Fruit fly (Drosophila melanogaster) whole organism, embryonic: ENCODE measurements around the gene NK7.1.

Experiments used
- CG10147 ChIP-seq: fragments of 200-800 bp; sonication (Bioruptor generic); optimal IDR thresholded peaks from 2 replicates; lab custom pipeline; 2019; ENCODE audit warnings: missing biosample characterization, mild to moderate bottlenecking, missing genetic modification characterization, moderate library complexity
- CG11695 ChIP-seq: fragments of 200-800 bp; sonication (Bioruptor generic); IDR thresholded peaks from 3 replicates; pipeline ENCODE4 v1.3.6; 2022; ENCODE audit warnings: missing biosample characterization, missing genetic modification characterization
- CG15073 ChIP-seq: fragments of 200-800 bp; sonication (Bioruptor generic); optimal IDR thresholded peaks from 2 replicates; lab custom pipeline; 2016; ENCODE audit warnings: missing biosample characterization, missing genetic modification characterization
- CG1529 ChIP-seq: fragments of 200-800 bp; sonication (Bioruptor generic); optimal IDR thresholded peaks from 3 replicates; lab custom pipeline; 2018; ENCODE audit warnings: missing biosample characterization, missing genetic modification characterization
- CG17361 ChIP-seq: fragments of 200-800 bp; sonication (Bioruptor generic); IDR thresholded peaks from 3 replicates; pipeline ENCODE4 v1.3.6; 2022; ENCODE audit warnings: missing biosample characterization, missing genetic modification characterization
- CG17829 ChIP-seq: fragments of 200-800 bp; optimal IDR thresholded peaks from 2 replicates; lab custom pipeline; 2019; ENCODE audit warnings: missing biosample characterization, mild to moderate bottlenecking, missing genetic modification characterization, moderate library complexity
- CG31441 ChIP-seq: fragments of 200-800 bp; sonication (Bioruptor generic); IDR thresholded peaks from 2 replicates; pipeline ENCODE4 v1.3.6; 2022; ENCODE audit warnings: missing biosample characterization, missing genetic modification characterization
- CG32532 ChIP-seq: fragments of 200-800 bp; sonication (Bioruptor generic); IDR thresholded peaks from 2 replicates; pipeline ENCODE4 v1.3.6; 2022; ENCODE audit warnings: missing biosample characterization, missing genetic modification characterization
- CG4730 ChIP-seq: fragments of 200-800 bp; sonication (Bioruptor generic); IDR thresholded peaks from 2 replicates; pipeline ENCODE4 v1.3.6; 2022; ENCODE audit warnings: missing biosample characterization, missing genetic modification characterization
- CG6791 ChIP-seq: fragments of 200-800 bp; sonication (Bioruptor generic); IDR thresholded peaks from 3 replicates; pipeline ENCODE4 v1.3.6; 2022; ENCODE audit warnings: missing biosample characterization, missing genetic modification characterization; ENCODE audit not compliant: partially characterized antibody
- CG7372 ChIP-seq: fragments of 200-800 bp; sonication (Bioruptor generic); IDR thresholded peaks from 2 replicates; pipeline ENCODE4 v1.3.6; 2022; ENCODE audit warnings: missing biosample characterization, missing genetic modification characterization
- CG8290 ChIP-seq, 3 experiments: fragments of 200-800 bp; sonication (Bioruptor generic); optimal IDR thresholded peaks; 2 replicates each; lab custom pipeline; 2016 to 2019; ENCODE audit warnings: missing biosample characterization in 3 of 3, missing genetic modification characterization in 3 of 3, mild to moderate bottlenecking in 2 of 3, moderate library complexity in 1 of 3
- CG9797 ChIP-seq: fragments of 200-800 bp; sonication (Bioruptor generic); optimal IDR thresholded peaks from 3 replicates; lab custom pipeline; 2018; ENCODE audit warnings: missing biosample characterization, mild to moderate bottlenecking, missing genetic modification characterization
- Dbx ChIP-seq: fragments of 200-800 bp; sonication (Bioruptor generic); IDR thresholded peaks from 3 replicates; pipeline ENCODE4 v1.3.6; 2022; ENCODE audit warnings: missing biosample characterization, missing genetic modification characterization
- HLH3B ChIP-seq: fragments of 200-800 bp; sonication (Bioruptor generic); IDR thresholded peaks from 2 replicates; pipeline ENCODE4 v1.3.6; 2022; ENCODE audit warnings: missing biosample characterization, missing genetic modification characterization
- Hey ChIP-seq: fragments of 200-800 bp; sonication (Bioruptor generic); optimal IDR thresholded peaks from 3 replicates; lab custom pipeline; 2018; ENCODE audit warnings: missing biosample characterization, mild to moderate bottlenecking, missing genetic modification characterization
- Meics ChIP-seq: fragments of 200-800 bp; sonication (Bioruptor generic); optimal IDR thresholded peaks from 2 replicates; lab custom pipeline; 2017; ENCODE audit warnings: missing biosample characterization, mild to moderate bottlenecking, missing genetic modification characterization
- Pdp1 ChIP-seq, 2 experiments: fragments of 200-800 bp; sonication (Bioruptor generic); optimal IDR thresholded peaks; 3 replicates each; lab custom pipeline; 2016; ENCODE audit warnings: missing biosample characterization in 2 of 2, missing genetic modification characterization in 2 of 2, mild to moderate bottlenecking in 1 of 2, moderate library complexity in 1 of 2
- Sry-β ChIP-seq: fragments of 200-800 bp; sonication (Bioruptor generic); optimal IDR thresholded peaks from 2 replicates; lab custom pipeline; 2018; ENCODE audit warnings: missing biosample characterization, mild to moderate bottlenecking, missing genetic modification characterization, moderate library complexity
- Vsx1 ChIP-seq: fragments of 200-800 bp; sonication (Bioruptor generic); optimal IDR thresholded peaks from 2 replicates; lab custom pipeline; 2017; ENCODE audit warnings: missing biosample characterization, mild to moderate bottlenecking, missing genetic modification characterization, missing genetic modification reagents
- Xrp1 ChIP-seq: fragments of 200-800 bp; sonication (Bioruptor generic); IDR thresholded peaks from 2 replicates; pipeline ENCODE4 v1.3.6; 2022; ENCODE audit warnings: missing biosample characterization, missing genetic modification characterization
- ase ChIP-seq: fragments of 200-800 bp; sonication (Bioruptor generic); IDR thresholded peaks from 3 replicates; pipeline ENCODE4 v1.3.6; 2022; ENCODE audit warnings: missing biosample characterization, missing genetic modification characterization
- bsh ChIP-seq, 2 experiments: fragments of 200-800 bp; sonication (Bioruptor generic); optimal IDR thresholded peaks; 2 replicates each; lab custom pipeline; 2017 to 2018; ENCODE audit warnings: mild to moderate bottlenecking in 2 of 2, missing biosample characterization in 2 of 2, missing genetic modification characterization in 2 of 2, moderate library complexity in 1 of 2
- dmrt11E ChIP-seq: fragments of 200-800 bp; sonication (Bioruptor generic); optimal IDR thresholded peaks from 3 replicates; lab custom pipeline; 2018; ENCODE audit warnings: missing biosample characterization, mild to moderate bottlenecking, missing genetic modification characterization, moderate library complexity
- dpn ChIP-seq, 2 experiments: fragments of 200-800 bp; sonication (Bioruptor generic); optimal IDR thresholded peaks; 3 replicates each; lab custom pipeline; 2016; ENCODE audit warnings: missing biosample characterization in 2 of 2, missing genetic modification characterization in 2 of 2
- ems ChIP-seq: fragments of 200-800 bp; sonication (Bioruptor generic); optimal IDR thresholded peaks from 3 replicates; lab custom pipeline; 2016; ENCODE audit warnings: missing biosample characterization, missing genetic modification characterization
- en ChIP-seq: fragments of 200-800 bp; sonication (Bioruptor generic); optimal IDR thresholded peaks from 2 replicates; lab custom pipeline; 2016; ENCODE audit warnings: missing biosample characterization, missing genetic modification characterization
- fd3F ChIP-seq: fragments of 200-800 bp; sonication (Bioruptor generic); optimal IDR thresholded peaks from 2 replicates; lab custom pipeline; 2018; ENCODE audit warnings: missing biosample characterization, mild to moderate bottlenecking, missing genetic modification characterization, moderate library complexity
- gem ChIP-seq: fragments of 200-800 bp; sonication (Bioruptor generic); optimal IDR thresholded peaks from 2 replicates; lab custom pipeline; 2019; ENCODE audit warnings: missing biosample characterization, mild to moderate bottlenecking, missing genetic modification characterization, moderate library complexity
- grau ChIP-seq: fragments of 200-800 bp; optimal IDR thresholded peaks from 3 replicates; lab custom pipeline; 2019; ENCODE audit warnings: missing biosample characterization, mild to moderate bottlenecking, missing genetic modification characterization, moderate library complexity
- hbn ChIP-seq: fragments of 200-800 bp; sonication (Bioruptor generic); IDR thresholded peaks from 2 replicates; pipeline ENCODE4 v1.3.6; 2022; ENCODE audit warnings: missing biosample characterization, missing genetic modification characterization; ENCODE audit not compliant: partially characterized antibody
- jing ChIP-seq: fragments of 200-800 bp; sonication (Bioruptor generic); optimal IDR thresholded peaks from 2 replicates; lab custom pipeline; 2018; ENCODE audit warnings: missing biosample characterization, mild to moderate bottlenecking, missing genetic modification characterization
- klu ChIP-seq: fragments of 200-800 bp; sonication (Bioruptor generic); IDR thresholded peaks from 2 replicates; pipeline ENCODE4 v1.3.6; 2022; ENCODE audit warnings: missing biosample characterization, missing genetic modification characterization
- knrl ChIP-seq: fragments of 200-800 bp; sonication (Bioruptor generic); IDR thresholded peaks from 3 replicates; pipeline ENCODE4 v1.3.6; 2022; ENCODE audit warnings: missing biosample characterization, missing genetic modification characterization; ENCODE audit not compliant: partially characterized antibody
- lmd ChIP-seq: fragments of 200-800 bp; sonication (Bioruptor generic); IDR thresholded peaks from 2 replicates; pipeline ENCODE4 v1.3.6; 2022; ENCODE audit warnings: missing biosample characterization, missing genetic modification characterization
- peb ChIP-seq: fragments of 200-800 bp; sonication (Bioruptor generic); IDR thresholded peaks from 2 replicates; pipeline ENCODE4 v1.3.6; 2022; ENCODE audit warnings: missing biosample characterization, missing genetic modification characterization
- prd ChIP-seq, 3 experiments: fragments of >200 bp in 2 of 3; fragments of 200-800 bp in 1 of 3; sonication (Bioruptor generic) in 1 of 3; optimal IDR thresholded peaks in 2 of 3; IDR thresholded peaks in 1 of 3; 2 replicates in 2 of 3; 3 replicates in 1 of 3; pipeline versions ENCODE4 v1.3.6 to Lab custom; 2017 to 2022; ENCODE audit warnings: missing biosample characterization in 1 of 3, missing genetic modification characterization in 1 of 3
- ranshi ChIP-seq: fragments of 200-800 bp; sonication (Bioruptor generic); IDR thresholded peaks from 2 replicates; pipeline ENCODE4 v1.3.6; 2022; ENCODE audit warnings: missing biosample characterization, missing genetic modification characterization
- sd ChIP-seq: fragments of 200-800 bp; sonication (Bioruptor generic); optimal IDR thresholded peaks from 3 replicates; lab custom pipeline; 2018; ENCODE audit warnings: missing biosample characterization, mild to moderate bottlenecking, missing genetic modification characterization, moderate library complexity
- sens ChIP-seq: fragments of 200-800 bp; sonication (Bioruptor generic); peaks from one replicate; lab custom pipeline; 2016; ENCODE audit warnings: missing biosample characterization, missing genetic modification characterization
- tgo ChIP-seq: fragments of 200-800 bp; sonication (Bioruptor generic); IDR thresholded peaks from 3 replicates; pipeline ENCODE4 v1.3.6; 2022; ENCODE audit warnings: missing biosample characterization, missing genetic modification characterization
- tll ChIP-seq, 2 experiments: fragments of 200-800 bp in 1 of 2; fragments of >200 bp in 1 of 2; sonication (Bioruptor generic) in 1 of 2; optimal IDR thresholded peaks; 2 replicates each; lab custom pipeline; 2017 to 2019; ENCODE audit warnings: missing biosample characterization in 2 of 2, missing genetic modification characterization in 2 of 2, mild to moderate bottlenecking in 1 of 2, moderate library complexity in 1 of 2
- trem ChIP-seq: fragments of 200-800 bp; optimal IDR thresholded peaks from 3 replicates; lab custom pipeline; 2019; ENCODE audit warnings: missing biosample characterization, mild to moderate bottlenecking, missing genetic modification characterization, moderate library complexity
- vvl ChIP-seq: fragments of 200-800 bp; sonication (Bioruptor generic); IDR thresholded peaks from 2 replicates; pipeline ENCODE4 v1.3.6; 2022; ENCODE audit warnings: missing biosample characterization, missing genetic modification characterization

The NK7.1 gene

dm6 chr3R:14315912-14316444 lies 56.8 kb downstream of the NK7.1 start, which contains the start of gene Set8 (continued):
- TF ChIP-seq CG8290 (GFP tag; optimal IDR thresholded peaks at IDR 0.05; lab: Kevin White, UChicago) (peak; percentile 19), CG8290 (tag; optimal IDR thresholded peaks at IDR 0.05; lab: Kevin White, UChicago) (no peak), Dbx (GFP tag; lab: Robert Waterston, UW) (0 out of 3 replicates have a peak, but pooled peaks have one; percentile 30), hbn (peak; percentile 35; the same call in 1 of the 2 replicates), Sry-β (GFP tag; lab: Kevin White, UChicago) (no peak)
- TF ChIP-seq, all 482 proteins: peak for 70

dm6 chr3R:14314554-14314953 lies 58.2 kb downstream of the NK7.1 start, which contains the start of gene Crz:
TSS of gene Crz (plus strand) at chr3R:14314854.
- TF ChIP-seq tll (GFP tag; optimal IDR thresholded peaks at IDR 0.05; lab: Kevin White, UChicago) (no peak), lmd (GFP tag; lab: Robert Waterston, UW) (no peak), prd (optimal IDR thresholded peaks at IDR 0.05; lab: Kevin White, UChicago) (no peak), prd (GFP tag; IDR thresholded peaks at IDR 0.05; lab: Robert Waterston, UW) (no peak), peb (no peak), CG6791 (GFP tag; lab: Robert Waterston, UW) (peak; percentile 24; the same call in 1 of the 3 replicates), jing (no peak), CG1529 (GFP tag; lab: Kevin White, UChicago) (no peak), knrl (GFP tag; lab: Robert Waterston, UW) (0 out of 3 replicates have a peak, but pooled peaks have one; percentile 8), bsh (GFP tag; optimal IDR thresholded peaks at IDR 0.05; lab: Kevin White, UChicago) (no peak), ase (no peak), dpn (GFP tag; optimal IDR thresholded peaks at IDR 0.05; lab: Kevin White, UChicago) (no peak), Vsx1 (GFP tag; lab: Kevin White, UChicago) (no peak)

dm6 chr3R:14311027-14311426 lies 61.7 kb downstream of the NK7.1 start:
- TF ChIP-seq Hey (tag; lab: Kevin White, UChicago) (no peak), jing (no peak), CG10147 (GFP tag; lab: Kevin White, UChicago) (peak; percentile 22), klu (peak; percentile 18; the same call in 1 of the 2 replicates), bsh (GFP tag; optimal IDR thresholded peaks at IDR 0.05; lab: Kevin White, UChicago) (peak in 1 of 2 experiments; percentile 46), dmrt11E (tag; lab: Kevin White, UChicago) (peak; percentile 16), Meics (GFP tag; lab: Kevin White, UChicago) (peak; percentile 38), CG4730 (GFP tag; lab: Robert Waterston, UW) (0 out of 2 replicates have a peak, but pooled peaks have one; percentile 15), CG7372 (0 out of 2 replicates have a peak, but pooled peaks have one; percentile 13), CG9797 (no peak), trem (peak; percentile 7), dpn (GFP tag; optimal IDR thresholded peaks at IDR 0.05; lab: Kevin White, UChicago) (peak in 1 of 2 experiments; percentile 27), en (GFP tag; lab: Kevin White, UChicago) (peak; percentile 16), CG11695 (GFP tag; lab: Robert Waterston, UW) (peak; percentile 61; the same call in 1 of the 3 replicates), CG31441 (GFP tag; lab: Robert Waterston, UW) (no peak), gem (peak; percentile 54), CG15073 (GFP tag; lab: Kevin White, UChicago) (no peak), vvl (GFP tag; lab: Robert Waterston, UW) (peak; percentile 67), Pdp1 (GFP tag; optimal IDR thresholded peaks at IDR 0.05; lab: Kevin White, UChicago) (peak in 1 of 2 experiments; percentile 29), CG17829 (tag; lab: Kevin White, UChicago) (peak; percentile 25), Xrp1 (GFP tag; lab: Robert Waterston, UW) (peak; percentile 53), fd3F (no peak), CG32532 (GFP tag; lab: Robert Waterston, UW) (peak; percentile 75), sd (tag; lab: Kevin White, UChicago) (peak; percentile 13), HLH3B (GFP tag; lab: Robert Waterston, UW) (no peak), ranshi (GFP tag; lab: Robert Waterston, UW) (peak; percentile 40; the same call in 1 of the 2 replicates), lmd (GFP tag; lab: Robert Waterston, UW) (peak; percentile 55; the same call in 1 of the 2 replicates), sens (GFP tag; lab: Kevin White, UChicago) (peak; percentile 84), grau (tag; lab: Kevin White, UChicago) (peak; percentile 30), tgo (GFP tag; lab: Robert Waterston, UW) (peak; percentile 40; the same call in 1 of the 3 replicates), ems (GFP tag; lab: Kevin White, UChicago) (peak; percentile 7), CG17361 (GFP tag; lab: Robert Waterston, UW) (peak; percentile 30; the same call in 1 of the 3 replicates)
